Worm (Caenorhabditis elegans): ENCODE data around the gene R07E3.1.

ce11 chrX:10317565-10317964 lies 23.4 kb downstream of the R07E3.1 start, which contains the start of gene R07E3.6:
- TF ChIP-seq aha-1 (tag; optimal IDR thresholded peaks at IDR 0.05) (no peak), egl-27 (tag; optimal IDR thresholded peaks at IDR 0.05) (no peak), lin-39 (tag; optimal IDR thresholded peaks at IDR 0.05) (no peak), skn-1 (tag; optimal IDR thresholded peaks at IDR 0.05) (no peak), unc-62 (GFP tag; optimal IDR thresholded peaks at IDR 0.05) (no peak), xbp-1 (tag; optimal IDR thresholded peaks at IDR 0.05) (no peak), nhr-28 (tag; optimal IDR thresholded peaks at IDR 0.05) (no peak), dpl-1 (GFP tag; optimal IDR thresholded peaks at IDR 0.05) (no peak), fkh-10 (GFP tag; optimal IDR thresholded peaks at IDR 0.05) (no peak)
